Worm (Caenorhabditis elegans): ENCODE data around the gene klp-17.
A peak's percentile ranks its signal among the peaks of the same experiment; 100 is the strongest.

Gene klp-17

DNA sequence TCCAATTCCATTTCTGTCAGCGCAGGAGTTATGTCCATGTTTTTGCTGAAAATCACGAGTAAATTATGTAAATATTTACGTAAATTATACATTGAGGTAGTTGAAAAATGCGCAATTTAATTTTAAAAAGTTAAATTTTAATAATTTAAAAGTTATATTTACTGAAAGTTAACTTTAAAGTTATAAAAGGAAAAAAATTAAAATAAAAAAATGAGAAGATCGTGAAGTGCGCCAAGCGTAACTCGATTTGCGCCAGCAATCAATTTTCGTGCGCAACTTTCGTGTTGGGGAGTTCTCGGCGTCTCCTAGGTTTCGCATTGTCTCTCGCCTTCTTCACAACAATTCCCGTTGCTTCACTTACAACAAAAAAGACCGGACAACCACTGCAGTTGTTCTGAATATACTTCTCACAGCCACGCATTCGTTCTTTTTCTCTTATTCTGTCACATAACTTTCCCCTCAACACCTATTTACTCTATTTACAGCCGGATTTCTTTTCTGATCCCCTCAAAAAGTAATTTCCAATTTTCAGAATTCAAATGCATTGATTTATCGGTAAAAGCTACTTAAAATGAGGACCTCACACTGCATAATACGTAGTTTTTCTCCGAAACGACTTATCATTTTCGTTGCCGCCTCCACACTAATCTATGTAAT lies 6.2 kb upstream of the klp-17 start, which contains the start of the genes metl-1 and W02B12.11 (continued):
- TF ChIP-seq xbp-1 (tag; optimal IDR thresholded peaks at IDR 0.05) (peak; percentile 85), pag-3 (tag; optimal IDR thresholded peaks at IDR 0.05; ENCODE audit: borderline replicate concordance, insufficient read depth) (no peak), unc-62 (GFP tag; optimal IDR thresholded peaks at IDR 0.05) (no peak), nhr-12 (tag; optimal IDR thresholded peaks at IDR 0.05) (no peak), lin-14 (GFP tag; optimal IDR thresholded peaks at IDR 0.05) (no peak), zip-4 (GFP tag; optimal IDR thresholded peaks at IDR 0.05) (peak; percentile 70), mdl-1 (tag; optimal IDR thresholded peaks at IDR 0.05) (peak in 1 of 2 experiments; percentile 62), nhr-19 (GFP tag; conservative IDR thresholded peaks at IDR 0.05) (peak; percentile 92), F16B12.6 (tag; optimal IDR thresholded peaks at IDR 0.05) (peak; percentile 54), C04F5.9 (tag; optimal IDR thresholded peaks at IDR 0.05) (peak; percentile 69), nhr-20 (tag; optimal IDR thresholded peaks at IDR 0.05) (peak; percentile 89)

DNA sequence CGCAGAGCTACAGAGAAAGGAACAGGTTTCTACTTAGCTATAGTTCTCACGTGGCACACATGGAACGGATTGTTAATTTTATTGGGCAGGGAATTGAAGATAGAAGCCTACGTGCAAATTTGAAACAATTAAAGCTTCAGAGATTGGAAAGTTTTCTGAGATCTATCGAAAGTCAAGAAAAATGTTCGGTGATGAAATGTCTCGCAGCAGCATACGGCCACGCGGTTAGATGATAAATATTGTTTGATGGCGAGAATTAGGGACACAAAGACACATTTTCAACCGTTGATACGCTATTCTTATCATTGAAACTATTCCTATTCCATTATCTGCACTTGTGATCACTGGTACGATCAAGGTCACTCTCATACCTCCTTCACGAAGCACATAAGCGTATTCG lies 5.1 kb upstream of the klp-17 start:
- TF ChIP-seq ceh-88 (GFP tag; IDR thresholded peaks at IDR 0.05) (no peak), dpl-1 (GFP tag; optimal IDR thresholded peaks at IDR 0.05) (peak in 1 of 3 experiments; percentile 30), fkh-4 (tag; optimal IDR thresholded peaks at IDR 0.05; ENCODE audit: borderline replicate concordance) (no peak), nhr-90 (tag; optimal IDR thresholded peaks at IDR 0.05; ENCODE audit: poor library complexity) (peak; percentile 13), ceh-8 (GFP tag; optimal IDR thresholded peaks at IDR 0.05) (no peak), pqm-1 (tag; optimal IDR thresholded peaks at IDR 0.05) (no peak), vab-15 (tag; optimal IDR thresholded peaks at IDR 0.05) (no peak), grh-1 (GFP tag; IDR thresholded peaks at IDR 0.05) (no peak), unc-98 (GFP tag; IDR thresholded peaks at IDR 0.05) (no peak), hlh-17 (GFP tag; optimal IDR thresholded peaks at IDR 0.05; ENCODE audit: borderline replicate concordance) (no peak), ceh-90 (tag; optimal IDR thresholded peaks at IDR 0.05) (no peak), zag-1 (tag; optimal IDR thresholded peaks at IDR 0.05) (no peak), F16B12.6 (tag; optimal IDR thresholded peaks at IDR 0.05) (no peak), lin-39 (tag; optimal IDR thresholded peaks at IDR 0.05) (no peak), ztf-11 (tag; optimal IDR thresholded peaks at IDR 0.05) (no peak), snu-23 (GFP tag; optimal IDR thresholded peaks at IDR 0.05) (peak; percentile 31), mdl-1 (tag; optimal IDR thresholded peaks at IDR 0.05) (peak in 1 of 2 experiments; percentile 71), sptf-1 (tag; optimal IDR thresholded peaks at IDR 0.05) (no peak), lin-14 (GFP tag; optimal IDR thresholded peaks at IDR 0.05) (peak; percentile 59), nhr-76 (tag; optimal IDR thresholded peaks at IDR 0.05) (no peak), nhr-20 (tag; optimal IDR thresholded peaks at IDR 0.05) (peak; percentile 65), elt-3 (tag; optimal IDR thresholded peaks at IDR 0.05) (peak; percentile 2 to 93 (median 73)), unc-130 (tag; optimal IDR thresholded peaks at IDR 0.05) (peak; percentile 22), aha-1 (tag; optimal IDR thresholded peaks at IDR 0.05) (no peak), nhr-85 (tag) (peak; percentile 72), snpc-4 (tag; optimal IDR thresholded peaks at IDR 0.05) (no peak), mab-9 (GFP tag; IDR thresholded peaks at IDR 0.05) (no peak), zip-4 (GFP tag; optimal IDR thresholded peaks at IDR 0.05) (no peak), dsc-1 (tag; optimal IDR thresholded peaks at IDR 0.05) (no peak), C34B4.2 (tag; optimal IDR thresholded peaks at IDR 0.05) (no peak), fkh-8 (tag; optimal IDR thresholded peaks at IDR 0.05) (no peak), tbx-2 (tag; optimal IDR thresholded peaks at IDR 0.05) (peak; percentile 2), unc-62 (GFP tag; optimal IDR thresholded peaks at IDR 0.05) (no peak), egl-27 (tag; optimal IDR thresholded peaks at IDR 0.05) (no peak), fos-1 (tag; optimal IDR thresholded peaks at IDR 0.05) (no peak), nhr-84 (tag; optimal IDR thresholded peaks at IDR 0.05) (no peak), ama-1 (optimal IDR thresholded peaks at IDR 0.05) (no peak), lin-35 (GFP tag; optimal IDR thresholded peaks at IDR 0.05) (peak in 1 of 2 experiments; percentile 56), nhr-28 (tag; optimal IDR thresholded peaks at IDR 0.05) (no peak), unc-86 (tag; optimal IDR thresholded peaks at IDR 0.05) (no peak), pag-3 (tag; optimal IDR thresholded peaks at IDR 0.05; ENCODE audit: borderline replicate concordance, insufficient read depth) (no peak), rnt-1 (tag; optimal IDR thresholded peaks at IDR 0.05) (no peak), lin-15B (tag; optimal IDR thresholded peaks at IDR 0.05) (no peak), fkh-10 (GFP tag; optimal IDR thresholded peaks at IDR 0.05) (no peak), nhr-237 (tag; optimal IDR thresholded peaks at IDR 0.05) (no peak)

All from whole organism, L1 larva.